Fruit fly (Drosophila melanogaster) whole organism: ENCODE data around the gene Dic61B.

Source experiments
- CG8478 ChIP-seq: fragments of >200 bp; optimal IDR thresholded peaks from 2 replicates; lab custom pipeline; 2018; ENCODE audit warnings: inconsistent platforms
- Dll ChIP-seq: fragments of >200 bp; optimal IDR thresholded peaks from 2 replicates; lab custom pipeline; 2017
- EcR ChIP-seq, 2 experiments: fragments of >200 bp; optimal IDR thresholded peaks; 2 replicates each; lab custom pipeline; 2017; ENCODE audit warnings: missing biosample characterization in 2 of 2, missing genetic modification characterization in 2 of 2, missing genetic modification reagents in 2 of 2
- pan ChIP-seq: fragments of >200 bp; optimal IDR thresholded peaks from 2 replicates; lab custom pipeline; 2017
- psq ChIP-seq: fragments of >200 bp; optimal IDR thresholded peaks from 2 replicates; lab custom pipeline; 2017
- usp ChIP-seq: fragments of >200 bp; optimal IDR thresholded peaks from 2 replicates; lab custom pipeline; 2017; ENCODE audit warnings: missing biosample characterization, missing genetic modification characterization, mixed read lengths

Gene Dic61B

dm6 chr3L:174501-174900, 22.1 kb upstream of the Dic61B start:
- TF ChIP-seq pan (lab: Kevin White, UChicago) (no peak), Dll (lab: Kevin White, UChicago) (no peak), psq (lab: Kevin White, UChicago) (no peak), EcR (GFP tag; optimal IDR thresholded peaks at IDR 0.05; lab: Kevin White, UChicago) (no peak), CG8478 (lab: Kevin White, UChicago) (no peak), usp (GFP tag; lab: Kevin White, UChicago) (no peak)

DNA sequence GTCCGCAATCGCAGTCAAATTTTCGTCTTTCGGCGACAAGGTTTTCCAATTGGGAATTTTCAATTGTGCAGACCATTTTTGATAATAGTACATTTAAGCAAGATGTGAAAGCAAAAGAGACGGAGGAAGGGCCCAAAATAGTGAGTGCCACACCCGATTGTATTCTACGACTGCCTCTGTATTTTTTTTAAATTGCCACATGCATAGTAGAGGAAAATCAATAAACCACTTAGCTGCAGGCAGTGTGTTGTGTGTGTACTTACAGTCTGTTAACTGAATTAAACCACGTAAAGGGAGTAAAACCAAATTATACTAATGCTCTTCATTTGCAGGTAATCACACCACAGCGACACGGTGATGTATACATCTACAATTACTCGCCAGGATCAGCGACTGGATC, 19.3 kb upstream of the Dic61B start:
- TF ChIP-seq psq (lab: Kevin White, UChicago) (no peak), pan (lab: Kevin White, UChicago) (no peak), Dll (lab: Kevin White, UChicago) (no peak), EcR (GFP tag; optimal IDR thresholded peaks at IDR 0.05; lab: Kevin White, UChicago) (no peak), usp (GFP tag; lab: Kevin White, UChicago) (no peak), CG8478 (lab: Kevin White, UChicago) (no peak)

DNA sequence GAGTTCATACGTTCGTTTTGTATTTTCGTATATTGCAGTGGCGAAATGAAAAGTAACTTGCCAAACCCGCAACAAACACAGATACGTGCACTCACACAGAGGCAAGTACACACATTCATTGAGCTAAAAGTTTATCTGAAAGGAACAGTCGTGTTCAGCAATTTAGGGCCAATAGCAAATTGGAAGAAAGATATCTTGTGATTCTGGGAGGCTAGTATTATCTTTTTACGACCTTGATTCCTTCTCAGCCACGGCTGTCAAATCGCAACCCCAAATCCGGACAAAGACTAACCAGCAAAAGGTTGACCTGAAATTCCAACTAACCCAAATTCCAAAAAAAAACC, 14.4 kb upstream of the Dic61B start:
- TF ChIP-seq Dll (lab: Kevin White, UChicago) (no peak), pan (lab: Kevin White, UChicago) (no peak), EcR (GFP tag; optimal IDR thresholded peaks at IDR 0.05; lab: Kevin White, UChicago) (no peak), psq (lab: Kevin White, UChicago) (no peak)

dm6 chr3L:165981-166788, 13.8 kb upstream of the Dic61B start:
- TF ChIP-seq EcR (GFP tag; optimal IDR thresholded peaks at IDR 0.05; lab: Kevin White, UChicago) (no peak), Dll (lab: Kevin White, UChicago) (no peak), usp (GFP tag; lab: Kevin White, UChicago) (no peak), psq (lab: Kevin White, UChicago) (no peak), CG8478 (lab: Kevin White, UChicago) (no peak), pan (lab: Kevin White, UChicago) (no peak)

DNA sequence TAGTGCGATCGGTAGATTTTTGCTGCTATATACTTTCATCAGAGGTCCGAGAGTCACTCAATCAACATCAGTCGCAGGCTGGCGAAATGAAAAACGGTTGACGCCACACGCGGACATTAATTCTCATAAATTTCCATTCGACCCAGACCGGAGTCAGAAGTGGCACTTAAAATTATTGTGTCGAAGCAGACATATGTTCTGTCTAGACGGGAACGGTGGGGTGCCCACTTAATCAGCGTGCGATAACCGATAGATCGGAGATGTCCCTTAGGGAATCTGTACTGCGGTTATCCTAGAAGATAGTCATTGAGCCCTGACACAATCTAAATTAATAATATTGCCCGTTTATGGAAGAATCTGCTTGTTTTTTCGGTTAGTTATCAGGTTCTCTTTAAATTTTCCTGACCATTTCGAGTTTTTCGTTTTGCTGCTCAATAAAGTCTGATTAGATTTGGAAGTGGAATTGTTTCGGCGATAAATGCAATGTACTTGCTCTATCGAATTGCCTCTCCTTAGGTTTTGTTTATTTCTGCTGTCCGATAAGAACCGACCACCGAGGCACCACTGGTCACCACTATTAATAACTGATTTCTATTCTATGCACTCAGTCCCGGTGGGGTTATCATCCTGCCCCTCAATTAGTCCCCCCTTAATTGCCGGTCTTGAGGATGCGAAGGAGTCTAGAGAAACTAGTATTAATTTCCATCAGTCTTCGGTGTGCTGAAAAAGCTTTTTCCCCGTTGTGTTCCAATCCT, 9.6 kb upstream of the Dic61B start:
- TF ChIP-seq Dll (lab: Kevin White, UChicago) (no peak), usp (GFP tag; lab: Kevin White, UChicago) (no peak), CG8478 (lab: Kevin White, UChicago) (no peak), EcR (GFP tag; optimal IDR thresholded peaks at IDR 0.05; lab: Kevin White, UChicago) (no peak), psq (lab: Kevin White, UChicago) (no peak), pan (lab: Kevin White, UChicago) (no peak)

dm6 chr3L:160446-161094, 8.2 kb upstream of the Dic61B start:
- TF ChIP-seq psq (lab: Kevin White, UChicago) (no peak), CG8478 (lab: Kevin White, UChicago) (no peak), Dll (lab: Kevin White, UChicago) (no peak), usp (GFP tag; lab: Kevin White, UChicago) (no peak), EcR (GFP tag; optimal IDR thresholded peaks at IDR 0.05; lab: Kevin White, UChicago) (no peak), pan (lab: Kevin White, UChicago) (no peak)

DNA sequence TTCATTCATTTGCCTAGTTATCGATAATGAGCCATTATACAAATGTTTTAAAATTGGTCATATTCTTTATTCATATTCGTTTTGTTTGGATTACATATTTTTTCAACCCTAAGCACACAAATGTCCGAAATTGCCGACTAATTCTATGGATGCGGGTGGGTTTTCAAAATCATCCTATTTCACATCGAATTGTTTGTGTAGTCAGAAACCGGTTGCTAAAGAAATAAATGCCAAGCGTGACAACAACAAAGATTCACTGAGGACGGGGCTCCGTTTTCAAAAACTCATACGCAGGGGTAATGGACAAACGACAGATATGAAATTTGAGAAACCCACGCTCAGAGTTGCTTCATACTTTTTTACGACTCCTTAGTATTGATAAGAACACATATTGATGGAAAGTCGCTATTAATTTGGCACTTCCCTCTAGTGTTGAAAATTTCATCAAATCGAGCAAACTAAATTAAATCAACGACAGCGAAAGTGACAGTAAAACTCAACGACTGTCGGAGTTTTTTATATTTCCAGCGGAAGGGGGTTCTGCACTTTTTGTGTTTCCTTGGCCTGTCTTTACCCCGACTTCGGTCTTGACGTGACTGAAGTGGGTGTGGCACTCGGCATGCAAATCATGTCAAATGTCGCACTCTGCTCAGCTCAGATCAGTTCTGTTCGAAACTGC, 7.2 kb upstream of the Dic61B start:
- TF ChIP-seq usp (GFP tag; lab: Kevin White, UChicago) (no peak), Dll (lab: Kevin White, UChicago) (no peak), pan (lab: Kevin White, UChicago) (no peak), EcR (GFP tag; optimal IDR thresholded peaks at IDR 0.05; lab: Kevin White, UChicago) (no peak), CG8478 (lab: Kevin White, UChicago) (no peak), psq (lab: Kevin White, UChicago) (no peak)

DNA sequence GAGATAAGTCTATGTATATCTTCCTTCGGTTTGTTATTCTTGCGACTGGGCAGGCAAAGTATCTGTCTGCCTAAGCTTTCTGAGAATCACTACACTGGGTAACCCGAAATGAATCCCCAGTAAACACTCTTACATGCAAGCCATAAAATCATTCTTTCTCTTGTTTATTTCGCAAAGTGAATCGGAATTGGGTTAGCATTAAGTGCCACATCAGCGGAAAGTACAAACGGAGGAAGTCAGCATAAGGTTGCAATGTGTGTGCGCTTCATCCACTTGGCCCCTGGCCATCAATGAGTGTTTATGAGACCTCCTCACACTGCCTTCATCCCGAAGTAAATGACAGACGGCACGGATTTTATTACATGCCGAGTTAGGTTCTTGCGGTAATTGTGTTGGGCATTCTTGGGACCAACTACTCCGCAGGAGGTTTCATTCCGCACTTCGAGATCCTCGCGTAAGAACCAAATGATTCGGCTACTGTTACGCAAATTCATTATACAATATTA, 5.3 kb upstream of the Dic61B start:
- TF ChIP-seq pan (lab: Kevin White, UChicago) (no peak), Dll (lab: Kevin White, UChicago) (no peak), usp (GFP tag; lab: Kevin White, UChicago) (no peak), psq (lab: Kevin White, UChicago) (no peak), EcR (GFP tag; optimal IDR thresholded peaks at IDR 0.05; lab: Kevin White, UChicago) (no peak), CG8478 (lab: Kevin White, UChicago) (no peak)

dm6 chr3L:156591-157303, 4.4 kb upstream of the Dic61B start:
- TF ChIP-seq psq (lab: Kevin White, UChicago) (no peak), usp (GFP tag; lab: Kevin White, UChicago) (no peak), EcR (GFP tag; optimal IDR thresholded peaks at IDR 0.05; lab: Kevin White, UChicago) (no peak), CG8478 (lab: Kevin White, UChicago) (no peak), pan (lab: Kevin White, UChicago) (no peak), Dll (lab: Kevin White, UChicago) (no peak)

dm6 chr3L:153670-154069, 1.3 kb upstream of the Dic61B start:
- TF ChIP-seq Dll (lab: Kevin White, UChicago) (no peak), CG8478 (lab: Kevin White, UChicago) (no peak), usp (GFP tag; lab: Kevin White, UChicago) (no peak), EcR (GFP tag; optimal IDR thresholded peaks at IDR 0.05; lab: Kevin White, UChicago) (no peak), pan (lab: Kevin White, UChicago) (no peak), psq (lab: Kevin White, UChicago) (no peak)
